Worm (Caenorhabditis elegans) whole organism, early embryonic: ENCODE results near the gene tmem-184.

Experiments
- B0310.2 ChIP-seq: sonication (generic microtip); optimal IDR thresholded peaks from 2 replicates; lab custom pipeline; 2016; ENCODE audit warnings: mild to moderate bottlenecking, missing genetic modification characterization, missing compliant biosample characterization
- F13C5.2 ChIP-seq: sonication (generic microtip); optimal IDR thresholded peaks from 2 replicates; lab custom pipeline; 2017; ENCODE audit warnings: mild to moderate bottlenecking, missing genetic modification characterization, inconsistent platforms, missing compliant biosample characterization
- aly-1 ChIP-seq: sonication (generic microtip); optimal IDR thresholded peaks from 2 replicates; lab custom pipeline; 2016; ENCODE audit warnings: missing genetic modification characterization, missing compliant biosample characterization
- ama-1 ChIP-seq: fragments of 150-350 bp; optimal IDR thresholded peaks from 2 replicates; lab custom pipeline; 2014
- ceh-13 ChIP-seq: fragments of 200-800 bp; sonication (Bioruptor generic); optimal IDR thresholded peaks from 2 replicates; lab custom pipeline; 2018; ENCODE audit warnings: mild to moderate bottlenecking, missing genetic modification characterization, missing compliant biosample characterization
- ceh-36 ChIP-seq: sonication (generic microtip); optimal IDR thresholded peaks from 2 replicates; lab custom pipeline; 2016; ENCODE audit warnings: missing genetic modification characterization, inconsistent platforms, missing compliant biosample characterization
- flt-1 ChIP-seq: fragments of 200-800 bp; sonication (Bioruptor generic); IDR thresholded peaks from 2 replicates; pipeline ENCODE4 v1.3.6; 2022; ENCODE audit warnings: missing genetic modification characterization, missing compliant biosample characterization
- hmbx-1 ChIP-seq: sonication (generic microtip); optimal IDR thresholded peaks from 2 replicates; lab custom pipeline; 2016; ENCODE audit warnings: mild to moderate bottlenecking, missing genetic modification characterization, missing compliant biosample characterization
- hmg-4 ChIP-seq: fragments of 200-800 bp; sonication (Bioruptor generic); optimal IDR thresholded peaks from 2 replicates; lab custom pipeline; 2018; ENCODE audit warnings: mild to moderate bottlenecking, missing genetic modification characterization, missing compliant biosample characterization
- hnd-1 ChIP-seq: sonication (generic microtip); optimal IDR thresholded peaks from 2 replicates; lab custom pipeline; 2016; ENCODE audit warnings: missing genetic modification characterization, missing compliant biosample characterization
- pes-1 ChIP-seq: fragments of 200-800 bp; sonication (Bioruptor generic); IDR thresholded peaks from 2 replicates; pipeline ENCODE4 v1.3.6; 2022; ENCODE audit warnings: missing genetic modification reagents, missing genetic modification characterization, missing compliant biosample characterization
- scrt-1 ChIP-seq: fragments of 200-800 bp; sonication (Bioruptor generic); IDR thresholded peaks from 2 replicates; pipeline ENCODE4 v1.3.6; 2022; ENCODE audit warnings: missing genetic modification characterization, missing compliant biosample characterization
- sea-1 ChIP-seq: fragments of 200-800 bp; sonication (Bioruptor generic); conservative IDR thresholded peaks from 2 replicates; pipeline ENCODE4 v1.3.6; 2022; ENCODE audit warnings: missing genetic modification characterization, missing compliant biosample characterization
- tbx-11 ChIP-seq: fragments of 200-800 bp; sonication (Bioruptor generic); IDR thresholded peaks from 2 replicates; pipeline ENCODE4 v1.3.6; 2022; ENCODE audit warnings: missing genetic modification characterization, missing compliant biosample characterization

DNA sequence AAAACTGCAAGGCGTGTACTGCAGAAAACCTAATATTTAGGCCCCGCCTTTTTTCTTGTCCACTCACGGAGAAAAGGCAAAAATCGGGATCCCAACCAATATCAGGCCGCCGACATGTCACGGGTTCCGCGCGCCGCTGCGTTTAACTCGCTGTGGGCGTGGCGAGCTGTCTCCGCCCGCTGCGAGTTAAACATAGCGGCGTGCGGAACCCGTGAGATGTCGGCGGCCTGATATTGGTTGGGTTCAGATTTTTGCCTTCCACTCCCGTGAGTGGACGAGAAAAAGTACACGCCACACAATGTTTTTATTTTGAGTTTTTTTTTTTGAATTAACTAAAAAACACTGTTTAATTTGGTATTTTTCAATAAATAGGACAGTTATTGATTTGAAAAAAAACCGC is 8.8 kb upstream of the tmem-184 start:
- no peak for TF ChIP-seq B0310.2 (tag; lab: Kevin White, UChicago)
- no peak for TF ChIP-seq ama-1
- no peak for TF ChIP-seq ceh-13 (GFP tag; lab: Kevin White, UChicago)
- no peak for TF ChIP-seq hmg-4 (GFP tag; lab: Kevin White, UChicago)
- TF ChIP-seq flt-1 (GFP tag; lab: Robert Waterston, UW): no peak
- TF ChIP-seq hmbx-1: no peak
- TF ChIP-seq scrt-1: no peak
- TF ChIP-seq hnd-1 (tag; lab: Kevin White, UChicago): no peak
- no peak for TF ChIP-seq tbx-11 (GFP tag; lab: Robert Waterston, UW)
- TF ChIP-seq sea-1 (GFP tag; lab: Robert Waterston, UW): no peak
- no peak for TF ChIP-seq F13C5.2 (tag; lab: Kevin White, UChicago)
- no peak for TF ChIP-seq aly-1 (tag; lab: Kevin White, UChicago)
- no peak for TF ChIP-seq ceh-36 (tag; lab: Kevin White, UChicago)
- no peak for TF ChIP-seq pes-1 (GFP tag; lab: Robert Waterston, UW)
